Worm (Caenorhabditis elegans): Measurements from ENCODE around the gene ZK856.11.

The ZK856.11 gene

DNA sequence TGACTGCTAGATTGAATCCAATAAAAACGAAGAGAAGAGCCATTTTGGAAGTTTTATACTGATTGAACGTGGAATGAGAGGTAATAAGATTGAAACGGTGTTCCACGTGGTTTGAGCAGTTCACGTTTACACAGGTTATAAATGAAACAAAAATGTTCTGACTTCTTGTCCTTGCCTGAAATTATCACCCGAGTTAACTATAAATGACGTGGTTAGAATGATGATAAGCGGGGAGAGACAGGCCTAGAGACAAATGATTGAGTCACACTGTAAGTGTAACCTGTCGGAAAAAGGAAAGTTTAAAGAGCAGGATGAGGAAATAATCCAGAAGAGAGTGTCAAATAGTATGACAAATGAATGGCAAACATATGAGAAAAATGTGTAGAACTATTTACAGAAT lies 43.8 kb downstream of the ZK856.11 start, which contains the start of gene C51E3.10:
TSS of gene C51E3.10 (minus strand) at position 181 of the 400 bp plus-strand sequence.
- TF ChIP-seq egl-27 (tag; optimal IDR thresholded peaks at IDR 0.05): no peak
- no peak for TF ChIP-seq mbf-1 (tag; optimal IDR thresholded peaks at IDR 0.05)
- no peak for TF ChIP-seq ama-1 (optimal IDR thresholded peaks at IDR 0.05)
- no peak for TF ChIP-seq unc-55 (GFP tag; optimal IDR thresholded peaks at IDR 0.05)
- no peak for TF ChIP-seq snpc-4 (tag; optimal IDR thresholded peaks at IDR 0.05)
- TF ChIP-seq gmeb-1 (tag; optimal IDR thresholded peaks at IDR 0.05): no peak
- no peak for TF ChIP-seq nhr-10 (tag; optimal IDR thresholded peaks at IDR 0.05)
- TF ChIP-seq zag-1 (tag; optimal IDR thresholded peaks at IDR 0.05): no peak
- no peak for TF ChIP-seq lsy-2 (tag; optimal IDR thresholded peaks at IDR 0.05)
- no peak for TF ChIP-seq ceh-16 (tag; optimal IDR thresholded peaks at IDR 0.05)
- TF ChIP-seq nhr-11 (tag; optimal IDR thresholded peaks at IDR 0.05): no peak
- no peak for TF ChIP-seq nhr-237 (tag; optimal IDR thresholded peaks at IDR 0.05)
- no peak for TF ChIP-seq lin-11 (tag; optimal IDR thresholded peaks at IDR 0.05)
- TF ChIP-seq lin-39 (tag; optimal IDR thresholded peaks at IDR 0.05): no peak
- TF ChIP-seq dmd-4 (tag; optimal IDR thresholded peaks at IDR 0.05): no peak
- TF ChIP-seq R02D3.7 (tag; optimal IDR thresholded peaks at IDR 0.05): no peak
- TF ChIP-seq sma-3 (GFP tag; optimal IDR thresholded peaks at IDR 0.05): no peak
- no peak for TF ChIP-seq C34F6.9 (tag; optimal IDR thresholded peaks at IDR 0.05)
- TF ChIP-seq elt-1 (tag; optimal IDR thresholded peaks at IDR 0.05): no peak
- no peak for TF ChIP-seq alr-1 (tag; optimal IDR thresholded peaks at IDR 0.05)
- no peak for TF ChIP-seq ztf-1 (GFP tag; conservative IDR thresholded peaks at IDR 0.05)
- TF ChIP-seq peb-1 (tag; optimal IDR thresholded peaks at IDR 0.05): no peak
- TF ChIP-seq blmp-1 (tag; optimal IDR thresholded peaks at IDR 0.05; ENCODE audit: insufficient read depth): no peak
- TF ChIP-seq sma-9 (GFP tag; optimal IDR thresholded peaks at IDR 0.05): peak; percentile 69
- TF ChIP-seq sma-9 (tag; optimal IDR thresholded peaks at IDR 0.05): no peak
- no peak for TF ChIP-seq Y55F3AM.14 (GFP tag; optimal IDR thresholded peaks at IDR 0.05)
- no peak for TF ChIP-seq nhr-77 (tag; optimal IDR thresholded peaks at IDR 0.05)
- TF ChIP-seq ztf-4 (tag; optimal IDR thresholded peaks at IDR 0.05): no peak
- TF ChIP-seq unc-39 (tag; optimal IDR thresholded peaks at IDR 0.05): no peak
- peak; percentile 94 for TF ChIP-seq fos-1 (tag; optimal IDR thresholded peaks at IDR 0.05)
- no peak for TF ChIP-seq ceh-82 (tag; optimal IDR thresholded peaks at IDR 0.05)
- TF ChIP-seq ztf-11 (tag; optimal IDR thresholded peaks at IDR 0.05): no peak
- no peak for TF ChIP-seq F13H6.1 (tag; optimal IDR thresholded peaks at IDR 0.05)
- TF ChIP-seq mab-5 (tag; optimal IDR thresholded peaks at IDR 0.05): no peak
- no peak for TF ChIP-seq unc-62 (GFP tag; optimal IDR thresholded peaks at IDR 0.05)
- TF ChIP-seq skn-1 (tag; optimal IDR thresholded peaks at IDR 0.05): peak; percentile 36
- TF ChIP-seq crh-2 (tag; optimal IDR thresholded peaks at IDR 0.05): peak; percentile 67
- TF ChIP-seq mdl-1 (tag; optimal IDR thresholded peaks at IDR 0.05): peak in 1 of 2 experiments; percentile 14
- no peak for TF ChIP-seq aly-2 (tag; optimal IDR thresholded peaks at IDR 0.05)
- TF ChIP-seq lin-13 (GFP tag; optimal IDR thresholded peaks at IDR 0.05): no peak

DNA sequence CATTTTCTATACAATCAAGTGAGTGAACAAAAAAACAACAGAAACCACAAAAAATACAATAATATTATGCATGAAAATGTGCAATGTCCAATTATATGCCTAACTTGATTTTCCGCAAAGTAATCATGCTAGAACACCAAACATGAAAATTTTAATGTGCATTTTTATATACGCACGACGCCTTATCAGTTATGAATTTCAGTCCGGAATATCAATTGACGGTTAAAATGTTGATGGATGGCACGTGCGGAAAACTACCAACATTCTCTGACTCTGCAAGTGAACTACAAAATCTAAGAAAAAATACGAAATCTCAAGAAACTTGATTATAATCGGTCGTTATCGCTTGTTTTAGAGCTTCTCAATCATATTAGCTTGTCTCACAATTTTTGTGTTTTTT lies 44.8 kb downstream of the ZK856.11 start:
- no peak for TF ChIP-seq elt-1 (tag; optimal IDR thresholded peaks at IDR 0.05)
- TF ChIP-seq fos-1 (tag; optimal IDR thresholded peaks at IDR 0.05): peak; percentile 65
- peak; percentile 36 for TF ChIP-seq sma-9 (GFP tag; optimal IDR thresholded peaks at IDR 0.05)
- no peak for TF ChIP-seq sma-9 (tag; optimal IDR thresholded peaks at IDR 0.05)

DNA sequence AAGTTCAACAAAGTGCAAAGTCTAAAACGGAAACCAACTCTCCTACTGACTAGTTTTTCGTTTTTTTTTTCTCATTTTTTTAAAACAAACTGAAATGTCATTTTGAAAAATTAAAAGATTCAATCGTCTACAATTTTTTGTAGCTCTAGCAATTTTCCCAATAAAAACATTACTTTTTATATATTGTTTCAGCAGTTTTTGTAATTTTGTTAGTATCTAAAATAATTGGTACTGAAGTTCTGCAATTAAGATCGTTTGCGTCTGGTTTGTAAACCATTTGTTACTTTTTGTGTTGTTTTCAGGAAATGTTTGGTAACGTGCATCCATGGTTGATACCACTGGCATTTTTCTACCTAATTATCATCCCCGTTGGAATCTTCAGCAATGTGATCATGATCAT lies 46.2 kb downstream of the ZK856.11 start, which contains the start of gene srsx-30:
TSS of gene srsx-30 (plus strand) at position 301 of the 400 bp plus-strand sequence.
- TF ChIP-seq alr-1 (tag; optimal IDR thresholded peaks at IDR 0.05) (no peak), blmp-1 (tag; optimal IDR thresholded peaks at IDR 0.05; ENCODE audit: insufficient read depth) (no peak), lin-39 (tag; optimal IDR thresholded peaks at IDR 0.05) (no peak), ZK546.5 (tag; optimal IDR thresholded peaks at IDR 0.05) (no peak), ztf-4 (tag; optimal IDR thresholded peaks at IDR 0.05) (no peak), mbf-1 (tag; optimal IDR thresholded peaks at IDR 0.05) (no peak)

Measured in whole organism, L2 larva.